Fruit fly (Drosophila melanogaster): ENCODE measurements around the gene spz5.

spz5 gene

DNA sequence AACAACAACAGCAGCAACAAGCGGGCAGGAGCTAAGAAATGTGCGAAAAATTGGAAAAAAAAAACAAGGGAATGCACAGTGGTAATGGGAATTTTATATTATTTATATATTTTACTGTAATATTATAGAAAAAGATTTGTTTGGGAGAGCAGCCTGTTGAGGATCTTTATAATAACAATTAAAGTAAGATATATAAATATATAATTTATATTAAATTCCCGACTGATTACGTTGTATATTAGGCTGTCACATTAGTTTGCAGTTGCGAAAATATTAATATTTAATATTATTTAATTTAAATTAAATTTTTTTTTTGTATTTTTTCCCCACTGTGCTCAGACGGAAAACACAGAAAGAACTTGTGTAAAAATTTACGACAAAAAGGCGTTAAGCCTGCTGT is 57.0 kb downstream of the spz5 start (continued):
- TF ChIP-seq Sox15 (GFP tag; optimal IDR thresholded peaks at IDR 0.05) (peak; percentile 72), ss (GFP tag; optimal IDR thresholded peaks at IDR 0.05) (peak; percentile 83 to 91), acj6 (GFP tag; optimal IDR thresholded peaks at IDR 0.05) (peak; percentile 91), CG8632 (GFP tag; optimal IDR thresholded peaks at IDR 0.05) (peak; percentile 98), Hr38 (GFP tag; optimal IDR thresholded peaks at IDR 0.05) (no peak), pdm3 (GFP tag; optimal IDR thresholded peaks at IDR 0.05) (peak; percentile 51), net (GFP tag; optimal IDR thresholded peaks at IDR 0.05) (peak; percentile 77), Eip93F (GFP tag; optimal IDR thresholded peaks at IDR 0.05) (no peak), CG6854 (GFP tag; optimal IDR thresholded peaks at IDR 0.05) (peak; percentile 54), CG7368 (GFP tag; optimal IDR thresholded peaks at IDR 0.05) (peak; percentile 39), Hr4 (GFP tag; optimal IDR thresholded peaks at IDR 0.05) (no peak), CG3919 (GFP tag; optimal IDR thresholded peaks at IDR 0.05) (peak; percentile 60), CG16779 (tag; optimal IDR thresholded peaks at IDR 0.05) (peak; percentile 55), Eip75B (GFP tag; optimal IDR thresholded peaks at IDR 0.05) (no peak), CG6808 (GFP tag; optimal IDR thresholded peaks at IDR 0.05) (peak; percentile 76), fkh (GFP tag; optimal IDR thresholded peaks at IDR 0.05) (no peak), CG8119 (GFP tag; IDR thresholded peaks at IDR 0.05) (peak; percentile 88), Ets21C (GFP tag; optimal IDR thresholded peaks at IDR 0.05) (no peak), CG6163 (GFP tag; IDR thresholded peaks at IDR 0.05) (peak; percentile 52; the same call in 2 of the 3 replicates), CG6276 (GFP tag; optimal IDR thresholded peaks at IDR 0.05) (no peak), CG32006 (GFP tag; optimal IDR thresholded peaks at IDR 0.05) (peak; percentile 74), fd85E (GFP tag; optimal IDR thresholded peaks at IDR 0.05) (no peak), CG10631 (GFP tag; optimal IDR thresholded peaks at IDR 0.05) (peak; percentile 92), CG4318 (GFP tag; optimal IDR thresholded peaks at IDR 0.05) (peak; percentile 60), CG34406 (GFP tag; optimal IDR thresholded peaks at IDR 0.05) (peak; percentile 97), Eip78C (GFP tag) (peak; percentile 71), topi (GFP tag; optimal IDR thresholded peaks at IDR 0.05) (peak; percentile 46), CG9139 (GFP tag; optimal IDR thresholded peaks at IDR 0.05) (peak; percentile 83), dsx (GFP tag; optimal IDR thresholded peaks at IDR 0.05; ENCODE audit: poor library complexity, severe bottlenecking) (peak; percentile 90), Blimp-1 (GFP tag; optimal IDR thresholded peaks at IDR 0.05) (peak; percentile 17)

dm6 chr3L:2833652-2834051 is 58.3 kb downstream of the spz5 start:
- peak; percentile 29 to 70 for TF ChIP-seq ss (GFP tag; optimal IDR thresholded peaks at IDR 0.05)
- no peak for TF ChIP-seq Hr4 (GFP tag; optimal IDR thresholded peaks at IDR 0.05)
- TF ChIP-seq CG6163 (GFP tag; IDR thresholded peaks at IDR 0.05) = peak; percentile 39; the same call in 2 of the 3 replicates
- peak; percentile 96 for TF ChIP-seq Blimp-1 (GFP tag; optimal IDR thresholded peaks at IDR 0.05)
- TF ChIP-seq CG31627 (GFP tag; optimal IDR thresholded peaks at IDR 0.05) = no peak
- no peak for TF ChIP-seq dac (GFP tag; optimal IDR thresholded peaks at IDR 0.05)
- peak; percentile 63 for TF ChIP-seq CG6854 (GFP tag; optimal IDR thresholded peaks at IDR 0.05)
- TF ChIP-seq Sox102F (GFP tag; optimal IDR thresholded peaks at IDR 0.05) = peak; percentile 30
- peak; percentile 42 for TF ChIP-seq svp (GFP tag)
- TF ChIP-seq Gug (GFP tag; IDR thresholded peaks at IDR 0.05) = no peak
- peak; percentile 51 for TF ChIP-seq CG9139 (GFP tag; optimal IDR thresholded peaks at IDR 0.05)
- peak; percentile 74 for TF ChIP-seq Eip78C (GFP tag)
- TF ChIP-seq dsx (GFP tag; optimal IDR thresholded peaks at IDR 0.05; ENCODE audit: poor library complexity, severe bottlenecking) = peak; percentile 34
- TF ChIP-seq spab (GFP tag; optimal IDR thresholded peaks at IDR 0.05) = peak; percentile 19
- TF ChIP-seq cyc (GFP tag; optimal IDR thresholded peaks at IDR 0.05) = no peak
- TF ChIP-seq CG6808 (GFP tag; optimal IDR thresholded peaks at IDR 0.05) = peak; percentile 44
- peak; percentile 2 for TF ChIP-seq Eip93F (GFP tag; optimal IDR thresholded peaks at IDR 0.05)
